Worm (Caenorhabditis elegans) whole organism, early embryonic: ENCODE data around the gene clec-63.

ENCODE experiments used
- B0310.2 ChIP-seq: sonication (generic microtip); optimal IDR thresholded peaks from 2 replicates; lab custom pipeline; 2016; ENCODE audit warnings: mild to moderate bottlenecking, missing genetic modification characterization, missing compliant biosample characterization
- aly-1 ChIP-seq: sonication (generic microtip); optimal IDR thresholded peaks from 2 replicates; lab custom pipeline; 2016; ENCODE audit warnings: missing genetic modification characterization, missing compliant biosample characterization
- ama-1 ChIP-seq: fragments of 150-350 bp; optimal IDR thresholded peaks from 2 replicates; lab custom pipeline; 2014
- ceh-13 ChIP-seq: fragments of 200-800 bp; sonication (Bioruptor generic); optimal IDR thresholded peaks from 2 replicates; lab custom pipeline; 2018; ENCODE audit warnings: mild to moderate bottlenecking, missing genetic modification characterization, missing compliant biosample characterization
- ceh-36 ChIP-seq: sonication (generic microtip); optimal IDR thresholded peaks from 2 replicates; lab custom pipeline; 2016; ENCODE audit warnings: missing genetic modification characterization, inconsistent platforms, missing compliant biosample characterization
- ets-7 ChIP-seq: sonication (generic microtip); optimal IDR thresholded peaks from 2 replicates; lab custom pipeline; 2016; ENCODE audit warnings: missing genotype, missing genetic modification characterization, missing compliant biosample characterization
- flt-1 ChIP-seq: fragments of 200-800 bp; sonication (Bioruptor generic); IDR thresholded peaks from 2 replicates; pipeline ENCODE4 v1.3.6; 2022; ENCODE audit warnings: missing genetic modification characterization, missing compliant biosample characterization
- hmbx-1 ChIP-seq: sonication (generic microtip); optimal IDR thresholded peaks from 2 replicates; lab custom pipeline; 2016; ENCODE audit warnings: mild to moderate bottlenecking, missing genetic modification characterization, missing compliant biosample characterization
- hmg-4 ChIP-seq: fragments of 200-800 bp; sonication (Bioruptor generic); optimal IDR thresholded peaks from 2 replicates; lab custom pipeline; 2018; ENCODE audit warnings: mild to moderate bottlenecking, missing genetic modification characterization, missing compliant biosample characterization
- pes-1 ChIP-seq: fragments of 200-800 bp; sonication (Bioruptor generic); IDR thresholded peaks from 2 replicates; pipeline ENCODE4 v1.3.6; 2022; ENCODE audit warnings: missing genetic modification reagents, missing genetic modification characterization, missing compliant biosample characterization
- scrt-1 ChIP-seq: fragments of 200-800 bp; sonication (Bioruptor generic); IDR thresholded peaks from 2 replicates; pipeline ENCODE4 v1.3.6; 2022; ENCODE audit warnings: missing genetic modification characterization, missing compliant biosample characterization
- tbx-11 ChIP-seq: fragments of 200-800 bp; sonication (Bioruptor generic); IDR thresholded peaks from 2 replicates; pipeline ENCODE4 v1.3.6; 2022; ENCODE audit warnings: missing genetic modification characterization, missing compliant biosample characterization
- tbx-37 ChIP-seq: fragments of 200-800 bp; sonication (Bioruptor generic); conservative IDR thresholded peaks from 2 replicates; pipeline ENCODE4 v1.3.6; 2022; ENCODE audit warnings: missing genetic modification reagents, missing genetic modification characterization, missing compliant biosample characterization
- tra-4 ChIP-seq: sonication (generic microtip); optimal IDR thresholded peaks from 2 replicates; lab custom pipeline; 2017; ENCODE audit warnings: missing genetic modification characterization, missing compliant biosample characterization

DNA sequence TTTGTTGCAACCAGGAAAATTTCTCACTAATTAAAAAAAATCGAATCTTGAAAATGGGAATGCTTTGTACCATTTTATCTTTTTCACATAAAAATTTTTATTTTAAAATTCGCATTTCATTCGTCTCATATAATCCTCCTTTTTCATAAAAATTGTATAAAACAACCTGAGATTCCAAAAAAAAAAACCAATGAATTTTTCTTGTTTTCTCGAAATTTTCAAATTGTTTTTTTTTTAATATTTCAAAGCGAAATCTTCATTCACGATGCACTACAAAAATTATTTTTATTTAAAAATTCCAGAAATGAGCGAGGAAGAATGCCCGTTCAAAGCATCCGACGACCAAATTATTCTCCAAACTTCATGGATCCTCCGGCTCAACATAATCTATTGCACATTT is 10.5 kb upstream of the clec-63 start, which contains the start of gene sra-14:
- TF ChIP-seq flt-1, result no peak
- no peak for TF ChIP-seq ama-1 (lab: Kevin White, UChicago)
- no peak for TF ChIP-seq aly-1 (tag; lab: Kevin White, UChicago)
- no peak for TF ChIP-seq B0310.2 (tag; lab: Kevin White, UChicago)
- no peak for TF ChIP-seq tbx-11 (GFP tag; lab: Robert Waterston, UW)
- no peak for TF ChIP-seq tbx-37 (GFP tag; lab: Robert Waterston, UW)
- no peak for TF ChIP-seq hmbx-1
- no peak for TF ChIP-seq hmg-4 (GFP tag; lab: Kevin White, UChicago)
- no peak for TF ChIP-seq ceh-13 (GFP tag; lab: Kevin White, UChicago)
- TF ChIP-seq ceh-36, result no peak
- no peak for TF ChIP-seq tra-4 (tag; lab: Kevin White, UChicago)
- TF ChIP-seq pes-1 (GFP tag; lab: Robert Waterston, UW), result no peak
- no peak for TF ChIP-seq ets-7 (tag; lab: Kevin White, UChicago)
- TF ChIP-seq scrt-1 (GFP tag; lab: Robert Waterston, UW), result no peak
